Worm (Caenorhabditis elegans) whole organism, L3 larva: ENCODE data around the gene F56D5.6.

ENCODE experiments used
- egl-27 ChIP-seq: sonication (generic microtip); optimal IDR thresholded peaks from 4 replicates; lab custom pipeline; 2017; ENCODE audit warnings: missing biosample characterization, missing genetic modification reagents, missing genetic modification characterization
- elt-2 ChIP-seq: sonication (generic microtip); optimal IDR thresholded peaks from 2 replicates; lab custom pipeline; 2016; ENCODE audit warnings: missing genetic modification reagents, mild to moderate bottlenecking, missing genetic modification characterization, missing compliant biosample characterization
- nhr-12 ChIP-seq: fragments of 150-350 bp; optimal IDR thresholded peaks from 2 replicates; lab custom pipeline; 2014; ENCODE audit warnings: missing biosample characterization, missing genetic modification characterization
- pqm-1 ChIP-seq: fragments of 150-350 bp; optimal IDR thresholded peaks from 2 replicates; lab custom pipeline; 2017; ENCODE audit warnings: missing biosample characterization, missing genetic modification characterization, inconsistent platforms
- ztf-11 ChIP-seq: fragments of 150-350 bp; optimal IDR thresholded peaks from 2 replicates; lab custom pipeline; 2014; ENCODE audit warnings: missing biosample characterization, missing genetic modification characterization

- no peak for TF ChIP-seq egl-27 (tag; lab: Kevin White, UChicago)
- TF ChIP-seq pqm-1 (tag; lab: Kevin White, UChicago) = no peak
- no peak for TF ChIP-seq elt-2
- no peak for TF ChIP-seq nhr-12 (tag; lab: Kevin White, UChicago)
- TF ChIP-seq ztf-11 (tag; lab: Kevin White, UChicago) = no peak
Observed at ce11 chrIV:9398512-9398911, 3.2 kb upstream of the F56D5.6 start, which contains the start of gene F56D5.2.
